2 worm cellular contexts compared by ENCODE assay signal in genomic region chrV:9123186-9123585, ce11.
TF ChIP-seq lines count a peak whose summit lies in the region.

F21C10.11 (plus strand) TSS chrV:9123486.

TF ChIP-seq in whole organism, L3 larva, 47 proteins besides CTCF, POLR2A, EP300 and RAD21:
- TF ChIP-seq elt-2 (tag; optimal IDR thresholded peaks at IDR 0.05; lab: Kevin White, UChicago) (no peak), unc-62 (GFP tag; optimal IDR thresholded peaks at IDR 0.05; lab: Kevin White, UChicago) (no peak), pqm-1 (tag; optimal IDR thresholded peaks at IDR 0.05; lab: Kevin White, UChicago) (peak; percentile 26)

TF ChIP-seq in whole organism, L4 larva, 104 proteins besides CTCF, POLR2A, EP300 and RAD21:
- TF ChIP-seq nhr-10 (tag; optimal IDR thresholded peaks at IDR 0.05; lab: Kevin White, UChicago) (no peak), zfp-2 (tag; optimal IDR thresholded peaks at IDR 0.05; lab: Kevin White, UChicago) (no peak), dmd-6 (GFP tag; IDR thresholded peaks at IDR 0.05; lab: Robert Waterston, UW) (no peak), aha-1 (tag; lab: Kevin White, UChicago) (peak; percentile 76), dmd-9 (GFP tag; IDR thresholded peaks at IDR 0.05; lab: Robert Waterston, UW) (no peak), php-3 (GFP tag; IDR thresholded peaks at IDR 0.05; lab: Robert Waterston, UW) (no peak), ceh-20 (GFP tag; IDR thresholded peaks at IDR 0.05; lab: Robert Waterston, UW) (no peak), ztf-7 (tag; optimal IDR thresholded peaks at IDR 0.05; lab: Kevin White, UChicago) (no peak)

Comparison
In these comparisons a context has a peak if more than half of its experiments do, and no peak if none do; other contexts are left out.
1. Of the 28 proteins assayed by ChIP-seq in both whole organism, L4 larva and whole organism, L3 larva: peak only in whole organism, L4 larva: none; only in whole organism, L3 larva: pqm-1; in both: none; in neither: 27.